Worm (Caenorhabditis elegans): ENCODE results near the gene Y42A5A.1.

DNA sequence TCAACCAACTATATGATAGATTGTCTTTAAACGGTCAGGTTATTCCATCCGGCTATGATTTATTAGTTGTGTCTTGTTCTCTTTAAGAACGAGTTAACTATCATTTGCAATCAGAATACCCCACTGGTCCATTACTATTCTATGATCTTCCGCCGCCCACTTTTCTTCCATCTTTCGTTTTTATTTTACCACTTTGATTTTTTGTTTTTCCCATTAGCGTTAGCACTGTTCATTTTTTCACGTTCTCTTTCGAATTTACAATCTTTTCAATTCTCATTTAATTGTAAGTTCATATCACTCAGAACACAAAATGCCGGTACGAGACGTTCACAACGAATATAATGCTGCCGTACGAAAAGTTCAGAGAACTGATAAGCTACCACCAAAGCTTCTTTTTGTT, 33.9 kb upstream of the Y42A5A.1 start, which contains the start of gene T04C12.7:
- TF ChIP-seq elt-3 (tag; optimal IDR thresholded peaks at IDR 0.05) (no peak), nhr-28 (tag; optimal IDR thresholded peaks at IDR 0.05) (no peak), bed-3 (GFP tag; optimal IDR thresholded peaks at IDR 0.05) (no peak), nhr-12 (tag; optimal IDR thresholded peaks at IDR 0.05) (no peak), snpc-4 (tag; optimal IDR thresholded peaks at IDR 0.05) (no peak), ham-2 (GFP tag; optimal IDR thresholded peaks at IDR 0.05) (no peak), pha-4 (tag; optimal IDR thresholded peaks at IDR 0.05) (no peak), nhr-237 (tag; optimal IDR thresholded peaks at IDR 0.05) (no peak), nhr-76 (tag; optimal IDR thresholded peaks at IDR 0.05) (no peak), drap-1 (GFP tag; optimal IDR thresholded peaks at IDR 0.05) (no peak), unc-62 (GFP tag; optimal IDR thresholded peaks at IDR 0.05) (no peak), ces-1 (GFP tag; optimal IDR thresholded peaks at IDR 0.05) (no peak)
